Worm (Caenorhabditis elegans): ENCODE measurements around the gene btb-14.
A peak's percentile ranks its signal among the peaks of the same experiment; 100 is the strongest.

Gene btb-14

DNA sequence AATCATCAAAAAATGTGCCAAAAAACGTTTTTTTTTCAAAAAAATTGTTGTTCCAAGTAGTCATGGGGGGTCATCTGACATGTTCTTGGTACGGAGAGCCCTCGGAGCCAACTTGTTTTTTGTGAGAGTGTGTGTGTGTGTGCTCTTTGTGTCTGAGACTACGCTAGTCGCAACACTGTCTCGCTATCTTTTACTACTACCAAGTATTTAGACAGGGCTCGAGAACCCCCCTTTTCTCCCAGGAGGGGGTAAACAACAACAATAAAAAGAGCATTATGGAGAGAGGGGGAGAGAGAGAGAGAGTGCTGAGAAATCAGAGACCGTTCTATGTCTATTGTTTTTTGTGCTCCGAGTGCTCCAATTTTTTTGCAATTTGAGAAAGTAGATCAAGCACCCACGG is 4.5 kb upstream of the btb-14 start (continued):
- no peak for TF ChIP-seq F26F4.8 (GFP tag; conservative IDR thresholded peaks at IDR 0.05)
- no peak for TF ChIP-seq unc-130 (GFP tag; optimal IDR thresholded peaks at IDR 0.05)
- TF ChIP-seq nhr-41 (GFP tag; IDR thresholded peaks at IDR 0.05): no peak
- no peak for TF ChIP-seq T20F7.1 (GFP tag; optimal IDR thresholded peaks at IDR 0.05)
- no peak for TF ChIP-seq spr-1 (tag; optimal IDR thresholded peaks at IDR 0.05)
- TF ChIP-seq nhr-237 (tag; optimal IDR thresholded peaks at IDR 0.05): no peak
- TF ChIP-seq Y75B8A.6 (GFP tag; IDR thresholded peaks at IDR 0.05): no peak
- no peak for TF ChIP-seq lin-39 (tag; optimal IDR thresholded peaks at IDR 0.05)
- peak in 1 of 2 experiments; percentile 65 for TF ChIP-seq daf-16 (GFP tag; optimal IDR thresholded peaks at IDR 0.05)
- peak; percentile 66 for TF ChIP-seq daf-16 (tag; optimal IDR thresholded peaks at IDR 0.05)
- TF ChIP-seq ztf-11 (tag; optimal IDR thresholded peaks at IDR 0.05): no peak
- TF ChIP-seq ctbp-1 (GFP tag; IDR thresholded peaks at IDR 0.05): no peak
- TF ChIP-seq ceh-28 (tag; optimal IDR thresholded peaks at IDR 0.05): no peak
- no peak for TF ChIP-seq skn-1 (tag; optimal IDR thresholded peaks at IDR 0.05)
- no peak for TF ChIP-seq nhr-10 (tag; optimal IDR thresholded peaks at IDR 0.05)
- peak; percentile 35 for TF ChIP-seq nhr-6 (tag; optimal IDR thresholded peaks at IDR 0.05)
- no peak for TF ChIP-seq tag-97 (GFP tag; IDR thresholded peaks at IDR 0.05)
- peak; percentile 53 for TF ChIP-seq hlh-30 (tag; optimal IDR thresholded peaks at IDR 0.05; ENCODE audit: insufficient read depth)
- no peak for TF ChIP-seq php-3 (GFP tag; IDR thresholded peaks at IDR 0.05)
- TF ChIP-seq ceh-44 (GFP tag; IDR thresholded peaks at IDR 0.05): no peak
- no peak for TF ChIP-seq ZK337.2 (GFP tag; IDR thresholded peaks at IDR 0.05)
- TF ChIP-seq mdt-29 (GFP tag; IDR thresholded peaks at IDR 0.05): no peak
- TF ChIP-seq dmd-8 (GFP tag; IDR thresholded peaks at IDR 0.05): no peak
- TF ChIP-seq mep-1 (tag; optimal IDR thresholded peaks at IDR 0.05): peak; percentile 35
- no peak for TF ChIP-seq F44E2.7 (GFP tag; IDR thresholded peaks at IDR 0.05)
- TF ChIP-seq hlh-11 (tag; optimal IDR thresholded peaks at IDR 0.05): no peak
- TF ChIP-seq pqm-1 (tag; optimal IDR thresholded peaks at IDR 0.05): no peak
- no peak for TF ChIP-seq unc-39 (tag; optimal IDR thresholded peaks at IDR 0.05)
- TF ChIP-seq nhr-77 (tag; optimal IDR thresholded peaks at IDR 0.05): no peak
- no peak for TF ChIP-seq mxl-2 (GFP tag; conservative IDR thresholded peaks at IDR 0.05)
- TF ChIP-seq daf-19 (GFP tag; conservative IDR thresholded peaks at IDR 0.05): no peak
- TF ChIP-seq dmd-9 (GFP tag; IDR thresholded peaks at IDR 0.05): no peak
- TF ChIP-seq nhr-48 (tag; optimal IDR thresholded peaks at IDR 0.05): no peak
- TF ChIP-seq lin-38 (GFP tag; IDR thresholded peaks at IDR 0.05): no peak
- no peak for TF ChIP-seq ces-1 (GFP tag; optimal IDR thresholded peaks at IDR 0.05)
- no peak for TF ChIP-seq nhr-102 (tag; optimal IDR thresholded peaks at IDR 0.05)
- no peak for TF ChIP-seq T26A8.4 (GFP tag; IDR thresholded peaks at IDR 0.05)
- TF ChIP-seq lin-1 (GFP tag; IDR thresholded peaks at IDR 0.05): no peak
- no peak for TF ChIP-seq Y48G9A.11 (GFP tag; IDR thresholded peaks at IDR 0.05)
- no peak for TF ChIP-seq D1046.2 (GFP tag; IDR thresholded peaks at IDR 0.05)

- TF ChIP-seq lin-38 (GFP tag; IDR thresholded peaks at IDR 0.05) (no peak), daf-12 (tag; optimal IDR thresholded peaks at IDR 0.05) (no peak), ceh-20 (GFP tag; IDR thresholded peaks at IDR 0.05) (no peak)
Observed at ce11 chrII:12379430-12379829, 3.8 kb upstream of the btb-14 start, which contains the start of gene marc-5. Gene marc-5 (minus strand): TSS chrII:12379530.

DNA sequence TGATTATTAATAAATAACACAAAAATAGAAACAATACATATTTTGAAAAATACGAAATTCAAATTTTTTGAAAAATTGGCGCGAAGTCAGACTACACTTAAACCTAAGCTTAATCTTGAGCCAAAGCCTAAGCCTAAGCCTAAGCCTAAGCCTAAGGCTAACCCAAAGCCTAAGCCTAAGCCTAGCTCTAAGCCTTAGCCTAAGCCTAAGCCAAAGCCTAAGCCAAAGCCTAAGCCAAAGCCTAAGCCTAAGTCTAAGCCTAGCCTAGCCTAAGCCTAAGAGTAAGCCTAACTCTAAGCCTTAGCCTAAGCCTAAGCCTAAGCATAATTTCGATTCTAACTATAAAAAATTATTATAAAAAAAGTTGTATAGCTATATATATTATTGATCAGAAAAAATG is 2.4 kb upstream of the btb-14 start:
- TF ChIP-seq tag-97 (GFP tag; IDR thresholded peaks at IDR 0.05) (no peak), lim-7 (GFP tag; IDR thresholded peaks at IDR 0.05) (no peak), nhr-6 (tag; optimal IDR thresholded peaks at IDR 0.05) (no peak), spr-3 (GFP tag; optimal IDR thresholded peaks at IDR 0.05) (no peak), ZK546.5 (tag; optimal IDR thresholded peaks at IDR 0.05) (no peak), D1046.2 (GFP tag; IDR thresholded peaks at IDR 0.05) (no peak), ceh-62 (tag; optimal IDR thresholded peaks at IDR 0.05) (no peak), spr-1 (tag; optimal IDR thresholded peaks at IDR 0.05) (no peak), mxl-2 (GFP tag; conservative IDR thresholded peaks at IDR 0.05) (no peak), ctbp-1 (GFP tag; IDR thresholded peaks at IDR 0.05) (no peak)

All from whole organism, L4 larva.